Fruit fly (Drosophila melanogaster) whole organism, prepupa: Measurements from ENCODE around the gene CG14647.

ENCODE experiments used
- Blimp-1 ChIP-seq: fragments of 200-800 bp; sonication (Bioruptor generic); optimal IDR thresholded peaks from 3 replicates; lab custom pipeline; 2017; ENCODE audit warnings: missing biosample characterization, missing genetic modification characterization, mild to moderate bottlenecking, moderate library complexity, missing genetic modification reagents
- CG10631 ChIP-seq: fragments of 200-800 bp; sonication (Bioruptor generic); optimal IDR thresholded peaks from 2 replicates; lab custom pipeline; 2016; ENCODE audit warnings: missing biosample characterization, missing genetic modification characterization
- CG11294 ChIP-seq: fragments of 200-800 bp; sonication (Bioruptor generic); IDR thresholded peaks from 2 replicates; pipeline ENCODE4 v1.3.6; 2022; ENCODE audit warnings: missing biosample characterization, missing genetic modification characterization
- CG11762 ChIP-seq: fragments of 200-800 bp; sonication (Bioruptor generic); optimal IDR thresholded peaks from 3 replicates; lab custom pipeline; 2016; ENCODE audit warnings: missing biosample characterization, missing genetic modification characterization; ENCODE audit not compliant: insufficient read depth
- CG11902 ChIP-seq: fragments of 200-800 bp; sonication (Bioruptor generic); optimal IDR thresholded peaks from 3 replicates; lab custom pipeline; 2016; ENCODE audit warnings: missing biosample characterization, missing genetic modification characterization
- CG15336 ChIP-seq: fragments of 200-800 bp; sonication (Bioruptor generic); IDR thresholded peaks from 2 replicates; pipeline ENCODE4 v1.3.6; 2022; ENCODE audit warnings: missing biosample characterization, missing genetic modification characterization
- CG16779 ChIP-seq: fragments of 200-800 bp; sonication (Bioruptor generic); optimal IDR thresholded peaks from 3 replicates; lab custom pipeline; 2017; ENCODE audit warnings: missing biosample characterization, mild to moderate bottlenecking, missing genetic modification characterization
- CG31627 ChIP-seq: fragments of 200-800 bp; sonication (Bioruptor generic); optimal IDR thresholded peaks from 3 replicates; lab custom pipeline; 2016; ENCODE audit warnings: missing biosample characterization, missing genetic modification characterization
- CG32006 ChIP-seq: fragments of 200-800 bp; sonication (Bioruptor generic); optimal IDR thresholded peaks from 3 replicates; lab custom pipeline; 2017; ENCODE audit warnings: missing biosample characterization, mild to moderate bottlenecking, missing genetic modification characterization
- CG34406 ChIP-seq: fragments of 200-800 bp; sonication (Bioruptor generic); optimal IDR thresholded peaks from 3 replicates; lab custom pipeline; 2016; ENCODE audit warnings: missing biosample characterization, missing genetic modification characterization
- CG3919 ChIP-seq: fragments of 200-800 bp; sonication (Bioruptor generic); optimal IDR thresholded peaks from 3 replicates; lab custom pipeline; 2016; ENCODE audit warnings: missing biosample characterization, missing genetic modification characterization
- CG4318 ChIP-seq: fragments of 200-800 bp; sonication (Bioruptor generic); optimal IDR thresholded peaks from 3 replicates; lab custom pipeline; 2017; ENCODE audit warnings: missing biosample characterization, mild to moderate bottlenecking, missing genetic modification characterization
- CG6163 ChIP-seq: fragments of 200-800 bp; sonication (Bioruptor generic); IDR thresholded peaks from 3 replicates; pipeline ENCODE4 v1.3.6; 2022; ENCODE audit warnings: missing biosample characterization, missing genetic modification characterization
- CG6276 ChIP-seq: fragments of 200-800 bp; sonication (Bioruptor generic); optimal IDR thresholded peaks from 2 replicates; lab custom pipeline; 2017; ENCODE audit warnings: missing biosample characterization, mild to moderate bottlenecking, missing genetic modification characterization
- CG6854 ChIP-seq: fragments of 200-800 bp; sonication (Bioruptor generic); optimal IDR thresholded peaks from 2 replicates; lab custom pipeline; 2017; ENCODE audit warnings: missing biosample characterization, mild to moderate bottlenecking, missing genetic modification characterization
- CG8319 ChIP-seq: fragments of 200-800 bp; sonication (Bioruptor generic); optimal IDR thresholded peaks from 3 replicates; lab custom pipeline; 2016; ENCODE audit warnings: missing biosample characterization, missing genetic modification characterization
- Eip75B ChIP-seq: fragments of 200-800 bp; sonication (Bioruptor generic); optimal IDR thresholded peaks from 3 replicates; lab custom pipeline; 2016; ENCODE audit warnings: missing biosample characterization, missing genetic modification characterization
- Eip78C ChIP-seq: fragments of 200-800 bp; sonication (Bioruptor generic); peaks from one replicate; lab custom pipeline; 2016; ENCODE audit warnings: missing biosample characterization, missing genetic modification characterization
- Eip93F ChIP-seq: fragments of 200-800 bp; sonication (Bioruptor generic); optimal IDR thresholded peaks from 2 replicates; lab custom pipeline; 2016; ENCODE audit warnings: missing biosample characterization, mild to moderate bottlenecking, missing genetic modification characterization
- Gug ChIP-seq: fragments of 200-800 bp; sonication (Bioruptor generic); IDR thresholded peaks from 2 replicates; pipeline ENCODE4 v1.3.6; 2022; ENCODE audit warnings: missing biosample characterization, missing genetic modification characterization
- Hr38 ChIP-seq: sonication (Bioruptor generic); optimal IDR thresholded peaks from 2 replicates; lab custom pipeline; 2016; ENCODE audit warnings: missing biosample characterization, missing genetic modification characterization
- Hr4 ChIP-seq: fragments of 200-800 bp; sonication (Bioruptor generic); optimal IDR thresholded peaks from 3 replicates; lab custom pipeline; 2016; ENCODE audit warnings: missing biosample characterization, missing genetic modification characterization
- Sox102F ChIP-seq: fragments of 200-800 bp; sonication (Bioruptor generic); optimal IDR thresholded peaks from 2 replicates; lab custom pipeline; 2016; ENCODE audit warnings: missing biosample characterization, mild to moderate bottlenecking, missing genetic modification characterization
- Sox14 ChIP-seq: fragments of 200-800 bp; sonication (Bioruptor generic); optimal IDR thresholded peaks from 3 replicates; lab custom pipeline; 2016; ENCODE audit warnings: missing biosample characterization, missing genetic modification characterization
- Sox15 ChIP-seq: fragments of 200-800 bp; sonication (Bioruptor generic); optimal IDR thresholded peaks from 3 replicates; lab custom pipeline; 2016; ENCODE audit warnings: missing biosample characterization, missing genetic modification characterization
- achi ChIP-seq: fragments of 200-800 bp; sonication (Bioruptor generic); optimal IDR thresholded peaks from 3 replicates; lab custom pipeline; 2016; ENCODE audit warnings: missing biosample characterization, missing genetic modification characterization
- acj6 ChIP-seq: fragments of 200-800 bp; sonication (Bioruptor generic); optimal IDR thresholded peaks from 3 replicates; lab custom pipeline; 2016; ENCODE audit warnings: missing biosample characterization, missing genetic modification characterization
- dsx ChIP-seq: fragments of 200-800 bp; optimal IDR thresholded peaks from 3 replicates; lab custom pipeline; 2019; ENCODE audit warnings: missing biosample characterization, mild to moderate bottlenecking, missing genetic modification characterization, moderate library complexity; ENCODE audit not compliant: poor library complexity, severe bottlenecking
- esn ChIP-seq: fragments of 200-800 bp; sonication (Bioruptor generic); optimal IDR thresholded peaks from 2 replicates; lab custom pipeline; 2016; ENCODE audit warnings: missing biosample characterization, mild to moderate bottlenecking, missing genetic modification characterization, moderate library complexity
- fd59A ChIP-seq: fragments of 200-800 bp; sonication (Bioruptor generic); optimal IDR thresholded peaks from 2 replicates; lab custom pipeline; 2017; ENCODE audit warnings: missing biosample characterization, mild to moderate bottlenecking, missing genetic modification characterization, missing genetic modification reagents
- fd85E ChIP-seq: fragments of 200-800 bp; sonication (Bioruptor generic); optimal IDR thresholded peaks from 3 replicates; lab custom pipeline; 2016; ENCODE audit warnings: missing biosample characterization, missing genetic modification characterization
- net ChIP-seq: fragments of 200-800 bp; sonication (Bioruptor generic); optimal IDR thresholded peaks from 3 replicates; lab custom pipeline; 2016; ENCODE audit warnings: missing biosample characterization, missing genetic modification characterization
- pdm3 ChIP-seq: fragments of 200-800 bp; sonication (Bioruptor generic); optimal IDR thresholded peaks from 3 replicates; lab custom pipeline; 2016; ENCODE audit warnings: missing biosample characterization, missing genetic modification characterization
- salr ChIP-seq, 2 experiments: fragments of 200-800 bp; sonication (Bioruptor generic); optimal IDR thresholded peaks; 3 replicates each; lab custom pipeline; 2016 to 2018; ENCODE audit warnings: missing biosample characterization in 2 of 2, missing genetic modification characterization in 2 of 2, mild to moderate bottlenecking in 1 of 2
- ss ChIP-seq, 2 experiments: fragments of 200-800 bp; sonication (Bioruptor generic); optimal IDR thresholded peaks; 2 replicates in 1 of 2; 3 replicates in 1 of 2; lab custom pipeline; 2017 to 2018; ENCODE audit warnings: mild to moderate bottlenecking in 2 of 2, missing biosample characterization in 2 of 2, missing genetic modification characterization in 2 of 2, moderate library complexity in 1 of 2
- svp ChIP-seq: fragments of 200-800 bp; sonication (Bioruptor generic); peaks from one replicate; lab custom pipeline; 2016; ENCODE audit warnings: missing biosample characterization, missing genetic modification characterization
- vri ChIP-seq: fragments of 200-800 bp; sonication (Bioruptor generic); optimal IDR thresholded peaks from 3 replicates; lab custom pipeline; 2016; ENCODE audit warnings: missing biosample characterization, mild to moderate bottlenecking, missing genetic modification characterization

CG14647 gene

DNA sequence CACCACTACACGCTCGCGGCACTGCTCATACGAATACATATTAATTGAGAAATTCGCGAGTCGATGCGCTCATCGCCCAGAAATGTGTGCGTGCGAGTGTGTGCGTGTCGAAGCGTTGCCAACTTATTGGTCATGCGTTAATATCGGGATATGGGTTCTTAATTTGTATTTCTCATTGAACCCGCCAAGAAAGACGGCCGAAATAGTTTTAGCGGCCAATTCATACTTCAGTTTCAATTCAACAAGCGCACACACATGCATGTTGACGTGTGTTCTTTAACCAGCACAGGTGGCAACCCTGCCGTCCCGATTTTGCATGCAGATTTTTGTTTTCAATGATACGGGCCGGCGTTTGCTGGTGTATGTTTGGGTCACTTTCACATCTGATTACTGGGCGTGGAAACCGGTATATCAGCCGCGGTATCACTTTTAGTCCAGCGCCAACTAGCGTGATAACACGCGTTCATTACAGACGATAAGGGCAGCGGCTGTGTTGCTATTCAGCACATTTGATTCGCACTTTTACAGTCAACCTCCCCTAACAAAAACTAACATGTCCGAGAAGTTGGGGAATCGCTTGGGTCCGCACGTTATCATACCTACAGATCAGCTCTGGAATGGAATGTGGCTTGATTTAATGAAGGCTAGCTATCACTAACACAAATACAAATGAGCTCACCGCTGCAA is 3.5 kb downstream of the CG14647 start (continued):
- peak; percentile 65 for TF ChIP-seq CG6163 (GFP tag; lab: Robert Waterston, UW)
- no peak for TF ChIP-seq fd85E
- peak; percentile 29 to 36 for TF ChIP-seq ss (GFP tag; optimal IDR thresholded peaks at IDR 0.05; lab: Kevin White, UChicago)
- TF ChIP-seq acj6, result peak; percentile 40
- TF ChIP-seq Hr38, result no peak
- no peak for TF ChIP-seq Sox15 (GFP tag; lab: Kevin White, UChicago)
- peak; percentile 37 for TF ChIP-seq CG10631 (GFP tag; lab: Kevin White, UChicago)
- TF ChIP-seq CG6276, result peak; percentile 26
- TF ChIP-seq Eip93F, result peak; percentile 19
- TF ChIP-seq net, result peak; percentile 49
- TF ChIP-seq achi (GFP tag; lab: Kevin White, UChicago), result peak; percentile 38
- TF ChIP-seq CG34406 (GFP tag; lab: Kevin White, UChicago), result peak; percentile 35
- TF ChIP-seq pdm3, result peak; percentile 59
- peak; percentile 29 for TF ChIP-seq Sox14 (GFP tag; lab: Kevin White, UChicago)
- TF ChIP-seq fd59A (GFP tag; lab: Kevin White, UChicago), result no peak
- TF ChIP-seq CG16779 (tag; lab: Kevin White, UChicago), result no peak
- TF ChIP-seq Blimp-1 (GFP tag; lab: Kevin White, UChicago), result peak; percentile 94
- TF ChIP-seq CG6854, result peak; percentile 2
- TF ChIP-seq CG3919 (GFP tag; lab: Kevin White, UChicago), result peak; percentile 51
- peak; percentile 47 for TF ChIP-seq CG31627 (GFP tag; lab: Kevin White, UChicago)
- TF ChIP-seq CG4318 (GFP tag; lab: Kevin White, UChicago), result no peak
- TF ChIP-seq dsx, result peak; percentile 32
- TF ChIP-seq CG15336 (GFP tag; lab: Robert Waterston, UW), result peak; percentile 45

- no peak for TF ChIP-seq Eip75B (GFP tag; lab: Kevin White, UChicago)
- TF ChIP-seq Eip93F, result no peak
- no peak for TF ChIP-seq CG32006 (GFP tag; lab: Kevin White, UChicago)
- TF ChIP-seq CG6276, result no peak
- TF ChIP-seq CG11902, result no peak
- peak; percentile 60 for TF ChIP-seq svp
These were observed 7.0 kb downstream of the CG14647 start for dm6 chr3R:4407325-4407724.

dm6 chr3R:4416138-4416537 is 15.8 kb downstream of the CG14647 start, which contains the start of gene CG31528:
TSS of gene CG31528 (plus strand) at chr3R:4416438.
- TF ChIP-seq Eip75B (GFP tag; lab: Kevin White, UChicago) (no peak), CG6276 (no peak), Gug (GFP tag; lab: Robert Waterston, UW) (no peak), esn (GFP tag; lab: Kevin White, UChicago) (no peak), svp (no peak), CG8319 (no peak), pdm3 (no peak), CG11762 (no peak), CG32006 (GFP tag; lab: Kevin White, UChicago) (no peak)

DNA sequence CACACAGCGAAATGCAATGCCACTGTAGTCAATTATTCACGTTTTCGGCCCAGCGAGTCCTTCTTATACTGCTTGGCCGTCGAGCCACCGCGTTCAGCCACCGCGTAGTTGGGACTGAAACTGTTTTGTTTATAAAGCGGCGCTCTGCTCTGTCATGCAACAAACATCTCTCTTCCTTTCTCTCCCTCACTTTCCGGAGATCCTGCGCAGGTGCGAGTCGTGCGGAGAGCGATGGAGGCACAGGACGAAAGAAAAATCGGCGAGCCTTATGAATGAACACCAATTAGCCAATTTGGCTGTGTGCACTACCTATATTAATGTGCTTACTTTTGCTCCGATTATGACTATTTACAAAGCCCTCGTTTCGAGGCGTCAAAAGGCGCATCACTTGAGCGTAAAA is 19.2 kb downstream of the CG14647 start, which contains the start of gene CG32944:
CG32944 (minus strand) TSS at position 97 of the 400 bp plus-strand sequence.
- no peak for TF ChIP-seq Eip78C
- TF ChIP-seq fd85E, result no peak
- no peak for TF ChIP-seq Hr4 (GFP tag; lab: Kevin White, UChicago)
- TF ChIP-seq CG34406 (GFP tag; lab: Kevin White, UChicago), result no peak
- TF ChIP-seq ss (GFP tag; optimal IDR thresholded peaks at IDR 0.05; lab: Kevin White, UChicago), result no peak
- TF ChIP-seq salr (GFP tag; optimal IDR thresholded peaks at IDR 0.05; lab: Kevin White, UChicago), result no peak
- TF ChIP-seq svp, result no peak
- no peak for TF ChIP-seq CG11294 (GFP tag; lab: Robert Waterston, UW)
- no peak for TF ChIP-seq CG8319
- TF ChIP-seq CG10631 (GFP tag; lab: Kevin White, UChicago), result no peak
- no peak for TF ChIP-seq Sox102F (GFP tag; lab: Kevin White, UChicago)
- no peak for TF ChIP-seq vri (GFP tag; lab: Kevin White, UChicago)
- TF ChIP-seq, all 60 proteins: peak for 0
